Fruit fly (Drosophila melanogaster): Measurements from ENCODE around the gene Delta.

The Delta gene

DNA sequence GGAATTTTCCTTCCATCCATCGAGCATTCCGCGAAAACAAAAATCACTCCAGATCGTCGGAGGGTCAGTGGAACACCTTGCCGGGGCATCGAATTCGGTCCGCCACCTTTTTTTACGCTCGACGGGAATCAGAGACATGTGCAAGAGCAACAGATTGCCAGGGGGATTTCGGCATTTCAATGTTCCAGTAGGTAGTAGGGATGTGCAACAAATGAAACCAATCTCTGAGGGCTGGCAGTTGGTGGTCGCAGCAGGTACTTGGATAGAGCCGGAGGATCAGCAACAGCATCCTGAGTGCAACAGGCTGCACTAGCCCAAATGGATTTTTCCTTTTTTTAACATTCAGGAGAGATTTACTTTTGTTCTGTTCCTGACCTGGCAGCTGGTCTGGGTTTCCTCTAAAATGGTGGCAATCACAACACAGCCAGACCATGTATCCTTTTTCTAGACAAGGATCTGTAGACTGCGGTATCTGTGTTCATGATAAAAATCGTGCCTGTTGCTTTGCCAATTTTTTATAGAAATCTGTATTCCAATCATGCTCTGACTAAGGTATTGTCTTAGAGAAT lies 24.4 kb upstream of the Delta start:
- TF ChIP-seq toe (GFP tag; optimal IDR thresholded peaks at IDR 0.05) (no peak), ovo (GFP tag; optimal IDR thresholded peaks at IDR 0.05) (no peak), CG1620 (GFP tag; optimal IDR thresholded peaks at IDR 0.05) (no peak), Hr96 (GFP tag; optimal IDR thresholded peaks at IDR 0.05) (no peak), CG7045 (GFP tag; optimal IDR thresholded peaks at IDR 0.05) (no peak), CG12768 (GFP tag; optimal IDR thresholded peaks at IDR 0.05) (no peak)

DNA sequence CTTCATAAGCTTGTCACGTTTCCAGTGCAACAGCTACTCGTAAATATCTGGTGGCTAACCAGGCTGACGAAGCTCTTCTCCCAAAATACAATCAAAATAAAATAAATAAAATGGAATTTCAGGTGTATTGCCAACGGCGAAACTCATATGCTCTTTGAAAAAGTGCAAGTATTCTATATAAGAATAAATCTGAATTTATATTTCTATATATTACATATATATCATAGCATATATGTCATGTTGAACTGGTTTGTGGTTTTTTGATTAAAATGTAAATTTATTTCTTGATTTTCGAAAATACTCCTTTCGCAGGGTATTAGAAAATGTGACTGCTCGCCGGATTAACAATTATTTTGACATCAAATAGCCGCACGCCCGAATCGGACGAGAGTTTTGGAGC lies 21.7 kb upstream of the Delta start:
- no peak for TF ChIP-seq Clk (GFP tag; optimal IDR thresholded peaks at IDR 0.05)

- no peak for TF ChIP-seq CG11617 (GFP tag; optimal IDR thresholded peaks at IDR 0.05)
- no peak for TF ChIP-seq kay (GFP tag; ENCODE audit: borderline replicate concordance)
- no peak for TF ChIP-seq CG1620 (GFP tag; optimal IDR thresholded peaks at IDR 0.05)
- TF ChIP-seq Crg-1 (GFP tag; optimal IDR thresholded peaks at IDR 0.05) = no peak
- TF ChIP-seq pad (GFP tag; optimal IDR thresholded peaks at IDR 0.05) = no peak
- no peak for TF ChIP-seq cnc (optimal IDR thresholded peaks at IDR 0.05)
- TF ChIP-seq toe (GFP tag; optimal IDR thresholded peaks at IDR 0.05) = no peak
- TF ChIP-seq CG7101 (tag; optimal IDR thresholded peaks at IDR 0.05) = no peak
- TF ChIP-seq Clk (GFP tag; optimal IDR thresholded peaks at IDR 0.05) = no peak
- no peak for TF ChIP-seq CG7045 (GFP tag; optimal IDR thresholded peaks at IDR 0.05)
- TF ChIP-seq bab1 (GFP tag; optimal IDR thresholded peaks at IDR 0.05) = no peak
- no peak for TF ChIP-seq Mnt (GFP tag; optimal IDR thresholded peaks at IDR 0.05)
- TF ChIP-seq CG5204 (GFP tag; optimal IDR thresholded peaks at IDR 0.05) = no peak
- no peak for TF ChIP-seq tj (GFP tag; optimal IDR thresholded peaks at IDR 0.05)
- TF ChIP-seq Hr96 (GFP tag; optimal IDR thresholded peaks at IDR 0.05) = no peak
Measured at dm6 chr3R:19346532-19346931, 20.5 kb upstream of the Delta start.

- TF ChIP-seq CG5204 (GFP tag; optimal IDR thresholded peaks at IDR 0.05) (no peak), pad (GFP tag; optimal IDR thresholded peaks at IDR 0.05) (no peak), CG11617 (GFP tag; optimal IDR thresholded peaks at IDR 0.05) (no peak), CG7101 (tag; optimal IDR thresholded peaks at IDR 0.05) (no peak), CG7045 (GFP tag; optimal IDR thresholded peaks at IDR 0.05) (no peak), CG14711 (tag; optimal IDR thresholded peaks at IDR 0.05) (no peak), CG33017 (tag; optimal IDR thresholded peaks at IDR 0.05) (no peak), Mnt (GFP tag; optimal IDR thresholded peaks at IDR 0.05) (no peak), bab1 (GFP tag; optimal IDR thresholded peaks at IDR 0.05) (no peak)
Measured at dm6 chr3R:19345214-19345613, 19.2 kb upstream of the Delta start.

DNA sequence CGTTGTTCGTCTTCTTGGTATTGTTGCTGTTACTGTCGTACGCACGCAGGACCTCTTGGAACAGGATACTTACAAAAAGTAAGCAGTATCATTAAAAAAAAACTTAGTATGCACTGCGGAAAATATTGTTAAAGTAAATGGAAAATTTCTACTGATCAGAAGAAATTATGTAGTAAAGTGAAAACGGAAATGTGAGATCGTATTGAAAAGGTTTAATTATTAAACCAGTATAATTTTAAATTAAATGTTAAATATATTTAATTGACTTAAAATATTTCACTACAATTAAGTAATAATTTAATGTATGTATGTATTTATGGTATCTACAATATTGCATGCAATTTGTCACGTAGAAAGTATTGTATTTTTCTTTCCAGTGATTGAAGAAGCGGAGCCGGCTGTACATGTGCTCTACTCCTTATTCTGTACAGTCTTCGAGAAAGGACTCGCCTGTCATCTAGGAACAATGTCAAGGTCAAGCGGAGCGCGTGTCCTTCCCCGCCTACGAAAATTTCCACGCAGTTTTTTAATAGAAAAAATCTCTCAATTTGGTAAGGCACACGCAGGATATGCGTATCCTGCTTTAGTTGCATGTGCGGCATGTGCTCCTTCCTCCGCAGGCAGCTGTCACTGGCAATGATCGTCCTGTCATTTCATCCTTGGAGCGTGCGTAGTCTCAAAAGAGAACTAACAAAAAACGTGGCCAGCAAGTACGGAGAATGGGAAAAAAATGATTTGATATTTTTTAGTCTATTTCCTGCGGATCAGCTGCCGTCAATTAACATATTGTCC lies 17.7 kb upstream of the Delta start:
- no peak for TF ChIP-seq toe (GFP tag; optimal IDR thresholded peaks at IDR 0.05)
- TF ChIP-seq CG5204 (GFP tag; optimal IDR thresholded peaks at IDR 0.05) = no peak
- no peak for TF ChIP-seq CG12768 (GFP tag; optimal IDR thresholded peaks at IDR 0.05)
- TF ChIP-seq CG1620 (GFP tag; optimal IDR thresholded peaks at IDR 0.05) = no peak
- TF ChIP-seq CG33017 (tag; optimal IDR thresholded peaks at IDR 0.05) = no peak

dm6 chr3R:19341779-19342178 lies 15.8 kb upstream of the Delta start:
- TF ChIP-seq CG11617 (GFP tag; optimal IDR thresholded peaks at IDR 0.05) (no peak), pad (GFP tag; optimal IDR thresholded peaks at IDR 0.05) (no peak), CG12768 (GFP tag; optimal IDR thresholded peaks at IDR 0.05) (no peak), CG33017 (tag; optimal IDR thresholded peaks at IDR 0.05) (no peak), CG1620 (GFP tag; optimal IDR thresholded peaks at IDR 0.05) (no peak), CG5204 (GFP tag; optimal IDR thresholded peaks at IDR 0.05) (no peak), cic (GFP tag; optimal IDR thresholded peaks at IDR 0.05) (no peak), Mnt (GFP tag; optimal IDR thresholded peaks at IDR 0.05) (no peak)

dm6 chr3R:19340312-19341079 lies 14.5 kb upstream of the Delta start:
- TF ChIP-seq cic (GFP tag; optimal IDR thresholded peaks at IDR 0.05) = no peak
- no peak for TF ChIP-seq Hr96 (GFP tag; optimal IDR thresholded peaks at IDR 0.05)
- no peak for TF ChIP-seq Mnt (GFP tag; optimal IDR thresholded peaks at IDR 0.05)
- TF ChIP-seq CG7101 (tag; optimal IDR thresholded peaks at IDR 0.05) = no peak
- no peak for TF ChIP-seq pad (GFP tag; optimal IDR thresholded peaks at IDR 0.05)
- no peak for TF ChIP-seq Crg-1 (GFP tag; optimal IDR thresholded peaks at IDR 0.05)
- TF ChIP-seq Clk (GFP tag; optimal IDR thresholded peaks at IDR 0.05) = no peak
- TF ChIP-seq kay (GFP tag; ENCODE audit: borderline replicate concordance) = no peak
- no peak for TF ChIP-seq CG1620 (GFP tag; optimal IDR thresholded peaks at IDR 0.05)
- TF ChIP-seq CG11617 (GFP tag; optimal IDR thresholded peaks at IDR 0.05) = no peak
- no peak for TF ChIP-seq bab1 (GFP tag; optimal IDR thresholded peaks at IDR 0.05)
- TF ChIP-seq CG33017 (tag; optimal IDR thresholded peaks at IDR 0.05) = no peak
- TF ChIP-seq cnc (optimal IDR thresholded peaks at IDR 0.05) = no peak
- no peak for TF ChIP-seq CG12768 (GFP tag; optimal IDR thresholded peaks at IDR 0.05)

Data from whole organism, adult.